Worm (Caenorhabditis elegans): ENCODE results near the gene B0250.18.

- TF ChIP-seq mab-5 (tag; optimal IDR thresholded peaks at IDR 0.05) (no peak), lsy-2 (tag; optimal IDR thresholded peaks at IDR 0.05) (no peak), nhr-28 (tag; optimal IDR thresholded peaks at IDR 0.05) (no peak), nhr-76 (tag; optimal IDR thresholded peaks at IDR 0.05) (no peak), nhr-12 (tag; optimal IDR thresholded peaks at IDR 0.05) (no peak), ztf-11 (tag; optimal IDR thresholded peaks at IDR 0.05) (no peak), blmp-1 (tag; optimal IDR thresholded peaks at IDR 0.05) (no peak), lin-32 (GFP tag; optimal IDR thresholded peaks at IDR 0.05) (no peak)
These were observed 32.8 kb upstream of the B0250.18 start, which contains the start of gene B0250.5 for ce11 chrV:20493271-20494231.

Measured in whole organism, mixed stage, embryonic.